Worm (Caenorhabditis elegans) whole organism, L3 larva: Measurements from ENCODE around the gene rig-6.

Experiments
- nhr-76 ChIP-seq: fragments of 150-350 bp; sonication (generic microtip); optimal IDR thresholded peaks from 5 replicates; lab custom pipeline; 2014; ENCODE audit warnings: missing biosample characterization, missing genetic modification characterization
- nhr-77 ChIP-seq: fragments of 150-350 bp; optimal IDR thresholded peaks from 2 replicates; lab custom pipeline; 2014; ENCODE audit warnings: missing biosample characterization, missing genetic modification characterization

DNA sequence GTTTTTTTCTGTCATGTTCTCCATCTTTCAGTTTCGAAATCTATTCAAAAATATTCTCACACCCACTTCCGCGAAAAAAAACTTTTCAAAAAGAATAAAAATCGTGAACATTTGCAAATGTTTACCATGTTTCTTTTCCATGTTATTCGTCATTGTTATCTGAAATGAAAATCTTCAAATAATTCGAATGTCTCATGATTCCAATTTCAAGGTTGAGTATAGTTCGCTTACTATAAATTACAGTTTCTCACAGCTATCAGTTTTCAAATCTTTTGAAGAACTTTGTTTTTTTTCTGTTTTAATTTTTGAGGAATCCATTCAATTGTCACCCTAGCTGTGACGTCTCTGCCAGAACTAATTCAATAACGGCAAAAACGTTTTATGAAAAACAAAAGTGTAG lies 52.1 kb downstream of the rig-6 start:
- TF ChIP-seq nhr-77 (tag; lab: Kevin White, UChicago) (no peak), nhr-76 (tag; lab: Kevin White, UChicago) (no peak)
